Worm (Caenorhabditis elegans): ENCODE measurements around the gene nhr-47.

DNA sequence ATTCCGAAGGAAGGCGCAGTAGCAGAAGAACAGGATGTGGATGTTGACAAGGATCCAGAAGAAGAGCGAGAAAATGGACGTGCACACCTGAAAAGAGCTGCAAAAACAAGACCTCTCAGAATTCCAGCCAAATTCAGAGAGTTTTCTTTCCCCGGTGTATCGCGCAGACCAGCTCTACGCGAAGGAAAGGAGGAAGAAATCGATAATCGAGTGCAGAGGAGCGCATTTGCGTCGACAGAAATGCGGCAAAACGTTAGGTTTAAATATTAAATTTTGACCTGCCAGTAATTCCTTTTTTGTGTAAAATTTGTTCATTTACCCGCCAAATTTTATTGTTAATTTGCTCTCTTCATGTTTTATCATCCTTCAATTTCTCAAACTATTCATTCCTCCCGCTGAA, 27.3 kb upstream of the nhr-47 start:
- TF ChIP-seq ama-1 (optimal IDR thresholded peaks at IDR 0.05) (no peak), nhr-11 (tag; optimal IDR thresholded peaks at IDR 0.05) (no peak), mef-2 (tag; optimal IDR thresholded peaks at IDR 0.05) (no peak), Y116A8C.19 (tag; optimal IDR thresholded peaks at IDR 0.05; ENCODE audit: borderline replicate concordance) (no peak), nhr-12 (tag; optimal IDR thresholded peaks at IDR 0.05) (no peak), nhr-77 (tag; optimal IDR thresholded peaks at IDR 0.05) (no peak), C34B4.2 (tag; optimal IDR thresholded peaks at IDR 0.05) (no peak), nhr-76 (tag; optimal IDR thresholded peaks at IDR 0.05) (no peak), nhr-90 (tag; optimal IDR thresholded peaks at IDR 0.05; ENCODE audit: poor library complexity) (no peak), jun-1 (tag; optimal IDR thresholded peaks at IDR 0.05) (no peak), unc-62 (GFP tag; optimal IDR thresholded peaks at IDR 0.05) (no peak)
